Worm (Caenorhabditis elegans) whole organism, midembryonic: Measurements from ENCODE around the gene pitp-1.

ENCODE experiments used
- T22C8.4 ChIP-seq: fragments of 200-800 bp; sonication (Bioruptor generic); IDR thresholded peaks from 2 replicates; pipeline ENCODE4 v1.3.6; 2022; ENCODE audit warnings: missing genetic modification characterization, missing compliant biosample characterization
- flt-1 ChIP-seq: fragments of 200-800 bp; sonication (Bioruptor generic); IDR thresholded peaks from 2 replicates; pipeline ENCODE4 v1.3.6; 2022; ENCODE audit warnings: missing genetic modification characterization, missing compliant biosample characterization
- ref-1 ChIP-seq: fragments of 200-800 bp; sonication (Bioruptor generic); conservative IDR thresholded peaks from 2 replicates; pipeline ENCODE4 v1.3.6; 2022; ENCODE audit warnings: missing genetic modification reagents, missing genetic modification characterization, missing compliant biosample characterization
- ztf-23 ChIP-seq: fragments of 200-800 bp; sonication (Bioruptor generic); IDR thresholded peaks from 2 replicates; pipeline ENCODE4 v1.3.6; 2022; ENCODE audit warnings: missing genetic modification reagents, missing genetic modification characterization, missing compliant biosample characterization
- ztf-29 ChIP-seq: fragments of 200-800 bp; sonication (Bioruptor generic); IDR thresholded peaks from 2 replicates; pipeline ENCODE4 v1.3.6; 2022; ENCODE audit warnings: missing genetic modification reagents, missing genetic modification characterization, missing compliant biosample characterization

DNA sequence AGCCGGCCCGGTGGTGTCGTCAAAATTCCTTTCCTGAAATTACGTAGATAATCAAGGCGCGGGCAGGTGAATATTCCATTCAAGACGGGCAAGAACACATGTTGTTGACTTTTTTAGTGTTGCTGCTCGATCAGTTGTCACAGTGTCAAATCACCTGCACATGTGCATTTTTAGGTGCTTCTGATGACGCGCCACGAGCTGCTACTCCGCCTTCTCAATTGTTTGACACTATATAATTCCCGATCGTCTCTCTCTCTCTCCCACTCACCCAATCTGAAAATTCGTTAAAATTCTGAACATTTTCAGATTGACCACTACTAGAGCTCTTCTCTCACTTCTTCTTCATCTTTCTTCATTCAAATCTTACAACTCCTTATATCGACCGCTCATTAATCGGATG, 43.7 kb upstream of the pitp-1 start, which contains the start of gene nhr-6:
- TF ChIP-seq ztf-29 (GFP tag; lab: Robert Waterston, UW) = no peak
- TF ChIP-seq flt-1 (GFP tag; lab: Robert Waterston, UW) = no peak
- TF ChIP-seq ref-1 (GFP tag; lab: Robert Waterston, UW) = no peak
- no peak for TF ChIP-seq ztf-23
- no peak for TF ChIP-seq T22C8.4 (GFP tag; lab: Robert Waterston, UW)
